Worm (Caenorhabditis elegans) whole organism, mixed stage, embryonic: ENCODE results near the gene fbxb-54.

ENCODE experiments used
- M03D4.4 ChIP-seq: sonication (generic microtip); optimal IDR thresholded peaks from 2 replicates; lab custom pipeline; 2017; ENCODE audit warnings: mild to moderate bottlenecking, missing genetic modification characterization, missing compliant biosample characterization
- blmp-1 ChIP-seq: fragments of 150-350 bp; optimal IDR thresholded peaks from 2 replicates; lab custom pipeline; 2014; ENCODE audit warnings: missing biosample characterization, missing genetic modification characterization
- ceh-39 ChIP-seq: fragments of 150-350 bp; optimal IDR thresholded peaks from 2 replicates; lab custom pipeline; 2014; ENCODE audit warnings: missing biosample characterization, missing genetic modification characterization
- ceh-43 ChIP-seq: fragments of 200-800 bp; sonication (Bioruptor generic); optimal IDR thresholded peaks from 2 replicates; lab custom pipeline; 2018; ENCODE audit warnings: mild to moderate bottlenecking, missing genetic modification characterization, moderate library complexity, missing compliant biosample characterization
- ceh-83 ChIP-seq: fragments of 200-800 bp; sonication (Bioruptor generic); optimal IDR thresholded peaks from 2 replicates; lab custom pipeline; 2018; ENCODE audit warnings: mild to moderate bottlenecking, missing genetic modification characterization, missing compliant biosample characterization
- ces-1 ChIP-seq: fragments of 150-350 bp; optimal IDR thresholded peaks from 2 replicates; lab custom pipeline; 2014; ENCODE audit warnings: missing biosample characterization, missing genetic modification reagents, missing genetic modification characterization
- cnd-1 ChIP-seq: fragments of 200-800 bp; sonication (Bioruptor generic); optimal IDR thresholded peaks from 2 replicates; lab custom pipeline; 2018; ENCODE audit warnings: mild to moderate bottlenecking, missing genetic modification characterization, missing compliant biosample characterization
- drap-1 ChIP-seq: fragments of 200-800 bp; sonication (Bioruptor generic); optimal IDR thresholded peaks from 3 replicates; lab custom pipeline; 2018; ENCODE audit warnings: mild to moderate bottlenecking, missing genetic modification characterization, missing compliant biosample characterization
- elt-1 ChIP-seq: sonication (generic microtip); optimal IDR thresholded peaks from 2 replicates; lab custom pipeline; 2017; ENCODE audit warnings: missing genetic modification characterization, mild to moderate bottlenecking, missing compliant biosample characterization, antibody characterized with exemption, moderate library complexity, borderline replicate concordance; ENCODE audit not compliant: insufficient read depth
- elt-3 ChIP-seq: fragments of 150-350 bp; optimal IDR thresholded peaks from 2 replicates; lab custom pipeline; 2014; ENCODE audit warnings: missing biosample characterization, missing genetic modification characterization
- flh-1 ChIP-seq: fragments of 200-800 bp; sonication (Bioruptor generic); optimal IDR thresholded peaks from 2 replicates; lab custom pipeline; 2018; ENCODE audit warnings: mild to moderate bottlenecking, missing genetic modification characterization, moderate library complexity, missing compliant biosample characterization
- ham-2 ChIP-seq: fragments of 200-800 bp; sonication (Bioruptor generic); optimal IDR thresholded peaks from 2 replicates; lab custom pipeline; 2018; ENCODE audit warnings: mild to moderate bottlenecking, missing genetic modification characterization, missing compliant biosample characterization
- hlh-1 ChIP-seq: fragments of 150-350 bp; optimal IDR thresholded peaks from 2 replicates; lab custom pipeline; 2014; ENCODE audit warnings: missing biosample characterization, missing genetic modification reagents, missing genetic modification characterization
- lsy-2 ChIP-seq: fragments of 150-350 bp; optimal IDR thresholded peaks from 2 replicates; lab custom pipeline; 2014; ENCODE audit warnings: missing biosample characterization, missing genetic modification characterization
- mab-5 ChIP-seq: fragments of 150-350 bp; optimal IDR thresholded peaks from 2 replicates; lab custom pipeline; 2014; ENCODE audit warnings: missing biosample characterization, missing genetic modification characterization
- mep-1 ChIP-seq: fragments of 150-350 bp; optimal IDR thresholded peaks from 2 replicates; lab custom pipeline; 2017; ENCODE audit warnings: missing biosample characterization, missing genetic modification reagents, missing genetic modification characterization, inconsistent platforms
- mls-2 ChIP-seq: sonication (generic microtip); optimal IDR thresholded peaks from 2 replicates; lab custom pipeline; 2016; ENCODE audit warnings: mild to moderate bottlenecking, missing genetic modification characterization, moderate library complexity, missing compliant biosample characterization
- nhr-12 ChIP-seq: fragments of 150-350 bp; optimal IDR thresholded peaks from 2 replicates; lab custom pipeline; 2014; ENCODE audit warnings: missing biosample characterization, missing genetic modification characterization
- nhr-2 ChIP-seq: fragments of 150-350 bp; optimal IDR thresholded peaks from 2 replicates; lab custom pipeline; 2014; ENCODE audit warnings: missing biosample characterization, missing genetic modification characterization
- nhr-28 ChIP-seq: fragments of 150-350 bp; optimal IDR thresholded peaks from 2 replicates; lab custom pipeline; 2014; ENCODE audit warnings: missing biosample characterization, missing genetic modification characterization
- pha-4 ChIP-seq: fragments of 150-350 bp; optimal IDR thresholded peaks from 2 replicates; lab custom pipeline; 2018; ENCODE audit warnings: missing biosample characterization, missing genetic modification reagents, missing genetic modification characterization
- sem-2 ChIP-seq: fragments of 200-800 bp; sonication (Bioruptor generic); optimal IDR thresholded peaks from 2 replicates; lab custom pipeline; 2018; ENCODE audit warnings: mild to moderate bottlenecking, missing genetic modification characterization, missing compliant biosample characterization
- snpc-4 ChIP-seq: fragments of 150-350 bp; optimal IDR thresholded peaks from 2 replicates; lab custom pipeline; 2014; ENCODE audit warnings: missing biosample characterization, missing genetic modification characterization
- sptf-1 ChIP-seq: sonication (generic microtip); optimal IDR thresholded peaks from 2 replicates; lab custom pipeline; 2017; ENCODE audit warnings: mild to moderate bottlenecking, missing genetic modification characterization, moderate library complexity, missing compliant biosample characterization
- tbx-8 ChIP-seq: fragments of 200-800 bp; sonication (Bioruptor generic); optimal IDR thresholded peaks from 2 replicates; lab custom pipeline; 2018; ENCODE audit warnings: mild to moderate bottlenecking, missing genetic modification characterization, moderate library complexity, missing compliant biosample characterization
- unc-120 ChIP-seq: sonication (generic microtip); optimal IDR thresholded peaks from 2 replicates; lab custom pipeline; 2017; ENCODE audit warnings: missing genetic modification characterization, missing compliant biosample characterization; ENCODE audit not compliant: poor library complexity, severe bottlenecking
- unc-39 ChIP-seq: fragments of 150-350 bp; optimal IDR thresholded peaks from 2 replicates; lab custom pipeline; 2014; ENCODE audit warnings: missing biosample characterization, missing genetic modification characterization
- zip-8 ChIP-seq: fragments of 150-350 bp; optimal IDR thresholded peaks from 2 replicates; lab custom pipeline; 2014; ENCODE audit warnings: missing biosample characterization, missing genetic modification characterization
- ztf-11 ChIP-seq: fragments of 150-350 bp; optimal IDR thresholded peaks from 2 replicates; lab custom pipeline; 2014; ENCODE audit warnings: missing biosample characterization, missing genetic modification characterization

The fbxb-54 gene

DNA sequence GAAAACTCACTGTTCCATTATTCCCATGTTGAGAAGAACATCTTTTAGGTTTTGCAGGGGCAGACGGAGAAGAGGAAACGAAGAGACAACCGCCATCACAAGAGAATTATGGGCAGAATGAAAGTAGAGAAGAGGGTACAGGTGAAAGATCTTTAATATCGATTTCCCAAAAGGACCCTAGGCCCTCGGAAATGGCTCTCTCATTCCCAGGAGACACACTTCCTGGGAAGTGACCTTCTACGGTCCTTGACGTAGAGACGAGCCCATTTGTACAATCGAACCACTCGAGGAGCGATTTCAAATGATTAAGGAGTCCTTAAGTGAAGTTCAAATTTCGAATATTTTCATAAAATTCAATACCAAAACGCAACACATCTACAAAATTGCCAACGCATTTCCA lies 14.9 kb upstream of the fbxb-54 start, which contains the start of gene fbxb-46:
fbxb-46 (minus strand) TSS at position 101 of the 400 bp plus-strand sequence.
- no peak for TF ChIP-seq M03D4.4
- TF ChIP-seq pha-4 (tag; lab: Kevin White, UChicago), result no peak
- TF ChIP-seq ztf-11 (tag; lab: Kevin White, UChicago), result no peak
- no peak for TF ChIP-seq snpc-4 (tag; lab: Kevin White, UChicago)
- no peak for TF ChIP-seq ceh-83 (GFP tag; lab: Kevin White, UChicago)
- no peak for TF ChIP-seq ces-1 (GFP tag; lab: Kevin White, UChicago)
- TF ChIP-seq hlh-1, result no peak
- TF ChIP-seq flh-1 (GFP tag; lab: Kevin White, UChicago), result no peak

ce11 chrII:1568214-1568613 lies 12.1 kb upstream of the fbxb-54 start, which contains the start of gene fbxb-49:
fbxb-49 (plus strand) TSS chrII:1568514.
- no peak for TF ChIP-seq zip-8 (tag; lab: Kevin White, UChicago)
- no peak for TF ChIP-seq mab-5 (tag; lab: Kevin White, UChicago)
- no peak for TF ChIP-seq sptf-1 (tag; lab: Kevin White, UChicago)
- no peak for TF ChIP-seq nhr-2
- TF ChIP-seq elt-1 (tag; lab: Kevin White, UChicago), result no peak
- TF ChIP-seq hlh-1, result no peak
- TF ChIP-seq nhr-12 (tag; lab: Kevin White, UChicago), result no peak
- no peak for TF ChIP-seq unc-120 (tag; lab: Kevin White, UChicago)
- TF ChIP-seq elt-3 (tag; lab: Kevin White, UChicago), result no peak
- no peak for TF ChIP-seq sem-2 (GFP tag; lab: Kevin White, UChicago)
- TF ChIP-seq mep-1 (tag; lab: Kevin White, UChicago), result no peak
- TF ChIP-seq tbx-8 (GFP tag; lab: Kevin White, UChicago), result no peak
- TF ChIP-seq unc-39 (tag; lab: Kevin White, UChicago), result no peak

DNA sequence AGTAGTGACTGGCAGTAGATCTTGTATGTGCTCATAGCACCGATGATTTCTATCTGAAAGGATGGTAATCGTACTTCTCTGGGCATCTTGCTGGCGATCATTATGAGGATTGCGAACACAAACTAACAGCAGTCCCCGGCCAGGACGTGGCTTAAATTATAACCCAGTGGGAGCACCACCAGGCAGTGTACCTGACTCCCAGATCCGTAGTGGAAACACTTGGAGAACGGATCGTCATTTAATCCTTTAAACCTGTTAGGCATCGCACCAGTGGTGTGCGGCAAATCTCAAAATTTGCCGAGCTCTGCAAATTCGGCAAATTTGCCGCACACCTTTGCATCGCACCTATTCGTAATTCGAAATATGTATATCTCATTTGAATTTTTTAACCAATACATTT lies 11.5 kb upstream of the fbxb-54 start, which contains the start of gene K05F6.8:
K05F6.8 (minus strand) TSS at position 101 of the 400 bp plus-strand sequence.
- TF ChIP-seq unc-39 (tag; lab: Kevin White, UChicago) (no peak), mls-2 (tag; lab: Kevin White, UChicago) (no peak), ceh-39 (tag; lab: Kevin White, UChicago) (no peak), hlh-1 (no peak)

DNA sequence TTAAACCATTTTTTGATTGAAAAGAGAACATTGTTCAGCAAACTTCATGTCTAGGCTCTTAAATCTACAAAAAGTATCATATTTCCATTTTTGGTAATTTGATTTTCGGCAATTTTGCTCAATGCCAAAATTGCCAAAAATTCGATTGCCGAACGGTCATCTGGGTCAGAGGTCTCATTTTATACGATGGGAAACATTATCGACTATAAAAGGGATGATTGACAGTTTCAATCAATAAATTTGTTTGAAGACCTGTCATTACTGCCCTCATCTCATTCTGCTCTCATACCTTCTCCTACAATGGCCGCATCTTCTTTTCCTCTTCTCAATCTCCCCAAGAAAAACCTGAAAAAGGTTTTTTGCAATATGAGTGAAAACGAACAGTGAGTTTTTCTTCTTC lies 5.7 kb upstream of the fbxb-54 start, which contains the start of gene K05F6.14:
K05F6.14 (plus strand) TSS at position 301 of the 400 bp plus-strand sequence.
- no peak for TF ChIP-seq nhr-12 (tag; lab: Kevin White, UChicago)
- TF ChIP-seq ces-1 (GFP tag; lab: Kevin White, UChicago), result no peak
- TF ChIP-seq mab-5 (tag; lab: Kevin White, UChicago), result no peak
- TF ChIP-seq drap-1 (GFP tag; lab: Kevin White, UChicago), result no peak
- TF ChIP-seq nhr-28, result no peak
- TF ChIP-seq nhr-2, result no peak
- TF ChIP-seq hlh-1, result no peak
- TF ChIP-seq unc-39 (tag; lab: Kevin White, UChicago), result no peak
- TF ChIP-seq unc-120 (tag; lab: Kevin White, UChicago), result no peak

DNA sequence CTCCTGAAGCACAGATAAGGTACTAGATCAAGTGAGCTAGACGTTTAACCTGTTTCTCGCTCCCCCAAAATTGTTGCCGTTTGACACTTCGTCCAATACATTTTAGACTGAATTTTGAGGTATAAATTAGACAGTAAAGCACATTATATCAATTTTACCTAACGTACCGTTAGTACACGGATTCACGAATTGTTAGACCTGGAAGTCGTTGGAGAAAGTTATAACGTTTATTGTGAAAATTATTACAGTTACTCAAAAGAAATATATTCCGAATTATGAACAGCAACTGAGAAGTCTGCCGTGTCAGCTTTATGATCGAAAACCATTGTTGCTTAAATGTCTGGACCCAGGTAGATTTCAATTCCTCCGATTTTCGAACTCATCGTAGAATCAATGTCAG lies 4.7 kb upstream of the fbxb-54 start:
- no peak for TF ChIP-seq nhr-12 (tag; lab: Kevin White, UChicago)
- TF ChIP-seq ces-1 (GFP tag; lab: Kevin White, UChicago), result no peak
- TF ChIP-seq sptf-1 (tag; lab: Kevin White, UChicago), result no peak
- no peak for TF ChIP-seq unc-120 (tag; lab: Kevin White, UChicago)
- TF ChIP-seq ztf-11 (tag; lab: Kevin White, UChicago), result no peak
- TF ChIP-seq lsy-2, result no peak
- TF ChIP-seq cnd-1, result no peak
- no peak for TF ChIP-seq tbx-8 (GFP tag; lab: Kevin White, UChicago)
- no peak for TF ChIP-seq blmp-1 (tag; lab: Kevin White, UChicago)

ce11 chrII:1550501-1550900 lies 5.6 kb downstream of the fbxb-54 start, which contains the start of the genes fbxb-52 and fbxb-51:
fbxb-52 (minus strand) TSS chrII:1550601.
fbxb-51 (plus strand) TSS chrII:1550712.
- TF ChIP-seq lsy-2 (no peak), nhr-12 (tag; lab: Kevin White, UChicago) (no peak), sptf-1 (tag; lab: Kevin White, UChicago) (no peak), sem-2 (GFP tag; lab: Kevin White, UChicago) (no peak), ces-1 (GFP tag; lab: Kevin White, UChicago) (no peak), mls-2 (tag; lab: Kevin White, UChicago) (no peak), snpc-4 (tag; lab: Kevin White, UChicago) (no peak), mab-5 (tag; lab: Kevin White, UChicago) (no peak), ceh-43 (GFP tag; lab: Kevin White, UChicago) (no peak), ham-2 (GFP tag; lab: Kevin White, UChicago) (no peak)
